Worm (Caenorhabditis elegans): ENCODE data around the gene C49C8.5.

DNA sequence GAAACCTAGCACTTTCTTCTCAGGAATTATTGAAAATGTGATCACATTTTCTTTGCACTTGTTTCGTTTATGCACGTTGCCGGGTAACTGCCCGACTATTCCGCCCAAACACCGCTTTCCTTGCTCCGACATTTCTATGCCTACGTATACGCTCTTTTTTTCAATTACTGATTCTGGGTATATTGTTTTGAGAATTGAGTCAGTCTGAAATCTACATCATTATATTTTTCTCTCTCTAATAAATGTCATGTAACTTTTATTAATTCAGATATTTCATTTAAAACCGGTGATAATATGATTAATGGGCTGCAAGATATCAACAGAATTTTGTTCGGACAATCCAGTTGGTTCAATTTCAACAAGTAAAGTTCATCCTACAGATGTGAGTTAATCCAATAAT is 44.0 kb upstream of the C49C8.5 start, which contains the start of gene ttll-11:
- no peak for TF ChIP-seq ama-1 (optimal IDR thresholded peaks at IDR 0.05)
- TF ChIP-seq tbx-37 (GFP tag; conservative IDR thresholded peaks at IDR 0.05): no peak
- no peak for TF ChIP-seq ets-7 (tag; optimal IDR thresholded peaks at IDR 0.05)
- TF ChIP-seq scrt-1 (GFP tag; IDR thresholded peaks at IDR 0.05): no peak
- TF ChIP-seq tbx-11 (GFP tag; IDR thresholded peaks at IDR 0.05): no peak
- no peak for TF ChIP-seq tra-4 (tag; optimal IDR thresholded peaks at IDR 0.05)
- no peak for TF ChIP-seq hmbx-1 (tag; optimal IDR thresholded peaks at IDR 0.05)
- no peak for TF ChIP-seq hmg-4 (GFP tag; optimal IDR thresholded peaks at IDR 0.05)
- TF ChIP-seq hnd-1 (tag; optimal IDR thresholded peaks at IDR 0.05): no peak
- TF ChIP-seq aly-1 (tag; optimal IDR thresholded peaks at IDR 0.05): no peak
